Fruit fly (Drosophila melanogaster) whole organism, embryonic: ENCODE measurements around the gene CG10019.

ENCODE experiments used
- CG10147 ChIP-seq: fragments of 200-800 bp; sonication (Bioruptor generic); optimal IDR thresholded peaks from 2 replicates; lab custom pipeline; 2019; ENCODE audit warnings: missing biosample characterization, mild to moderate bottlenecking, missing genetic modification characterization, moderate library complexity
- CG2116 ChIP-seq: fragments of 200-800 bp; sonication (Bioruptor generic); optimal IDR thresholded peaks from 3 replicates; lab custom pipeline; 2018; ENCODE audit warnings: missing biosample characterization, mild to moderate bottlenecking, missing genetic modification characterization
- CG6854 ChIP-seq: fragments of 200-800 bp; sonication (Bioruptor generic); optimal IDR thresholded peaks from 3 replicates; lab custom pipeline; 2017; ENCODE audit warnings: missing biosample characterization, mild to moderate bottlenecking, missing genetic modification characterization
- hkb ChIP-seq, 2 experiments: fragments of 200-800 bp in 1 of 2; fragments of >200 bp in 1 of 2; sonication (Bioruptor generic) in 1 of 2; IDR thresholded peaks in 1 of 2; optimal IDR thresholded peaks in 1 of 2; 2 replicates each; pipeline versions ENCODE4 v1.3.6 to Lab custom; 2017 to 2022; ENCODE audit warnings: missing biosample characterization in 1 of 2, missing genetic modification characterization in 1 of 2

DNA sequence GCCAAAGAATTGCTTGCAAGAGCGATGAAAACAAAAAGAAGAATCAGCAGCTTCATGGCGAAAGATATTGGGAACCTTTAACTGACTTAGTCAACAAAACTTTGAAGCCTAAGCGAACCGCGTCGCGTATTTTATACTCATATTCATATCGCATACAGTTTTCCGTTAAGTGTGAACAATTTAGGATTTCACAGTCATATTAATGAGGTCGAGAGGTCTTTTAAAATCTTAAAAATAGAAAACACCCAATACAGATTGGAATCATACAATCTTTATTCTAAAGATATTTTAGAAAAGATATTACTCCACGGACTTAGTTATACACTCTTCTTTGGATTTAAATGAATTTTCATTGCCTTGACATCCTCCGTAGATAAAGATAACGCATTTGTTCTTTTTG is 36.5 kb upstream of the CG10019 start, which contains the start of gene Acp24A4:
- TF ChIP-seq hkb (optimal IDR thresholded peaks at IDR 0.05; lab: Kevin White, UChicago) (no peak), hkb (GFP tag; IDR thresholded peaks at IDR 0.05; lab: Robert Waterston, UW) (no peak), CG2116 (GFP tag; lab: Kevin White, UChicago) (no peak), CG6854 (no peak), CG10147 (GFP tag; lab: Kevin White, UChicago) (no peak)
